Fruit fly (Drosophila melanogaster): ENCODE measurements around the gene CG43796.

CG43796 gene

DNA sequence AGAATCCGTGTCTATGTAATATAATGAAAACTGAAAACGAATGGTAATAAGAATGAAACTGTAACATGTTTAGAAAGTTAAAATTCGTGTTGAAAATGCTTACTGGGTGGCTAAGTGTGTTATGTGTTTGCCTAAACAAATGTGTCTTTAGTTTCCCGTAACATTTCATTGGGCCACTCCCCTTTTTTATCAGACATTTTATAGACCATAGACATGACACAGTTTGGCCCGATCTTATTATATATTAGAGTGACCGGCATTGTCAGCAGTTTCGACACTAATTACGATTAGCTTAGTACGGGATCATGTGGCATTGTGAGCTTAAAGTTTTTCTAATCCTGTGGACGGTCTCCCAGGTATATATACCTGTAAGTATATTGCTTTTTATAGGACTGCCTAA, 5.1 kb upstream of the CG43796 start, which contains the start of gene CheA29a:
CheA29a (plus strand) TSS at position 301 of the 400 bp plus-strand sequence.
- TF ChIP-seq noc (tag; optimal IDR thresholded peaks at IDR 0.05): no peak

DNA sequence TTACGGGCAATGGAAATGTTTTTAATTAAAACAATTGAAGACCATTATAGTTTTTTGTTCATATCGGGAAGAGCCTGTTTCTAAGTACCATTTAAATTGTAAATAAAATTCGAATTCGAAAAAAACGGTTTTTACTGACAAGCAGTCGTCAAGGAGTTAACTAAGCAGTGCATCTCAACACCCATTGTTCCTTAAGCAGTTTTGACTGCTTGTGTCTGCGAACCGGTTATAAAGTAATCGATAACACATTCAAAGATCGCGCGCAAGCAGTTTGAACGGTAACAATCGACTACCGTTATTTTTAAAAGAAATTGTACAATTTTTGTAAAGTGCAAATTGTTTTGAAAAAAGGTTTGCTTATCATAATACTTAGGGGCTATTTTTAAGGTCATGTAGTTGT, 4.2 kb upstream of the CG43796 start:
- no peak for TF ChIP-seq noc (tag; optimal IDR thresholded peaks at IDR 0.05)

DNA sequence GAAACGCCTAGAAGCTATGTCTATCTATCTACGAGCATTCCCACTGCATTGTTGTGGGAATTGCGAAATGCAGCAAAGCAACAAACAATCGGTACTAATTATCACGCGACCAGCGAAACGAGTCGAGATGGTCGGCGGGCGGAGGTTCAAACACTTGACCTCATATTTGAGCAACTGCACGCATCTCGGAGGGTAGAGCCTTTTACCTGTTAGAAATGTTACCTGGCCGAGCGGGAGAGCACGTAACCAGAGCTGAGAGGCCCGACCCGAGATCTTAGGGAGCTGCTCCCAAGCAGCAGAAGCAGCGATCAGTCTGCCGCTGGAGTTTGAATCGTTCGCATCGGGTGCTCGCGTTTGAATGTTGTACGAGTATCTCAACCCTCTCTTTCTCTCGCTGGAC, 3.8 kb upstream of the CG43796 start:
- no peak for TF ChIP-seq noc (tag; optimal IDR thresholded peaks at IDR 0.05)

DNA sequence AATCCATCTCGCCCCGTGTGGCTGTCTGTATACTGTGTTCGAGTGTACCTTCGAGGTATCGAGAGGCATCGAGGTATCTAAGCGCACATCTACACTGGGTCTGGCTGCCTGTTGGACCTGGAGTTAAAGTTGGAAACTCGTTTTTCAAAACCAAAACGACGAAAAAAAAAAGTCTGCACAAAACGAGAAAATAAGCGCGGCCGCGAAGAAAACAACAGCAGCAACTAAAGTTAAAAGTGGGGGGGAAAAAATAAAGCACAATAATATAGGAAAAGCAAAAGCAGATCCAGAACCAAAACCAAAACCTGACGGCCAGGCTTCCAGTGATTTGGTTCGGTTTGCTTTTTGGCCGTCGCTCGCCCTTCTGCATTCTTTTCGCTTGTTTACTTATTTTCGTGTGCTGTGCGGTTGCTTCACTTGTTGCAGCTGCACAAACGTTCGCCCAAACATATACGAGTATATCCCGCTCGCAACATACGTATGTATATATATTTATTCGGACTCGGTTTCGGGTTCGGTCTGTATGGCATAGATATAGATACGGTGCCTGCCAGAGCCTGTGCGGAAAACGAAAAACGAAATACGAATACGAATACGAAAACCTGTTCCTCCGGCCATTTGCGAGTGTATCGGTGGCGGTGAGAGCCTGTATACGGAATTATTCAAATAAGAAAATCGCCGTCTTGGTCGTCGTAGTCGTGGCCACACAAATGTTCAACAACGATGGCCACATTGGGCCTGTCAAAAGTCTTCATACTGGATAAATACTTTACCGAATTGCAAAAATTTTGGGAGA, 3.1 kb upstream of the CG43796 start:
- TF ChIP-seq noc (tag; optimal IDR thresholded peaks at IDR 0.05): no peak

DNA sequence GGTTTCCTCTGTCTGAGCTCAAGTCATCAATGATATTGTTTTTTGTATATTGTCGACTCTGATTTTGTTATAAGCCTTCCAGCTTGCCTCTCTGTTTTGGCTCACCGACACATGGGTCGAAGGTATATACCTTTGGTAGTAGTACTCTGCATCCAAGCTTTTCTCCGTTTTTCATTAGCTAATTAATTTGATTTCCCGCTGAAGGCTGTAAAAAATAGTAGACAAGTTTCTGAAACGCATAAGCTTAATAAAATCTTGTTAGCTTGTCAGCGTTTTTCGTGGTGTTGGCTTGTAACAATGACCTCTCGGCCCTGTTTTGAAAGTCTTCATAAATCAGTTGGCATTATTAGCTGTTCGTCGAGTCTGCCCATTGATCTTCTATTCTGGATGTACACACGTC, 1.3 kb upstream of the CG43796 start:
- peak; percentile 3 for TF ChIP-seq noc (tag; optimal IDR thresholded peaks at IDR 0.05)

DNA sequence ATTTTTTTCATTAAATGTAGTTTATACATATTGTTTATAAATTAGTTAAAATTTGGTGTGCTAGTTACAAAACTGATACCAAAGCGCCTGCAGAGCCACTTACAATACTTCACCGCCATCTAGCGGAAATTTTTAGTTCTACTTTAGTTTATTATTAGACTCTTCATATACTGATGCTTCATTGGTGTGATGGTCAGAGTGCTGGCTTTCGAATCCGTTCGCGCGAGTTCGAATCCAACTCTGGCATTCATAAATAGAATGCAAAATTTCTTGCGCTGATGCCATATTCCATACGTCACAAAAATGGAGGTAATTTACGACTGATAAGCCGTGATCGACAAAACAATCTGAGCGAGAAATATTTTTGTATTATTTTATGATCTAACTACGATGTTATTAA, 3.4 kb downstream of the CG43796 start:
- no peak for TF ChIP-seq noc (tag; optimal IDR thresholded peaks at IDR 0.05)

DNA sequence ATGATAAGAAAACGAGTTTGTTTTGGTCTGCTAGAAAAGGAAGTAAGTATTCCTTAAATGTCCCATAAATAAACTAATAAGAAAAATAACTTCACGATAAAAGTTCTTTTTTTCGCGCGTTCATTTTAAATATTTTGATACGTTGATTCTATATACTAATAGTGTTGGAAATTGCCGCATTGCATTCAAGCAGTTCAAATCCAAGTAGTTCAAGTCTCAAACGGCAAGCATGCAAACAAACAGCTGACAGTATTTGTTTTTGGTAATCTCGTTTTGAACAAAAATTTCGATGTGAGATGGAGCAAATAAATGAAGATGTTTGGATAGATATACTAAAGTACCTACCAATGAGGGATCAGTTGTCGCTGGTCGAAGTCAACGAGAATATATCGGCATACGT, 6.6 kb downstream of the CG43796 start, which contains the start of gene CG13088:
CG13088 (plus strand) TSS at position 247 of the 400 bp plus-strand sequence.
- no peak for TF ChIP-seq noc (tag; optimal IDR thresholded peaks at IDR 0.05)

DNA sequence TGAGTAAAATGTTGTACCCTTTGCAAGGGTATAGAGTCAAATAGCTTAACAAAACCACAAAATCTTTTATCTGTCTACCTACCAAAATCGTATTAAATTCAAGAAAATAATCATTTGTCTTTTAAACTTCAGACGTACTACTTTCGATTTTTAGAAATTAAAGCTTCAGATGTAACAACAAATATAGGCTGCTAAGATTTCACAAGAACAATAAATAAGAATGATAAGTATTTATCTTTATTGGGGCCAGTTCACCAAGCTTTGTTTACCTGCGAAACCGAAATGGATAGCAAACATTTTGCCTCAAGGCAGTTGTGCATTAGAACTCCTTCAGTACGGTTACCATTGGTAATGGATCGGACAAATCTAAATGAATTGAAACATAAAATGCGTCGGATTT, 8.3 kb downstream of the CG43796 start, which contains the start of gene CG43400:
CG43400 (plus strand) TSS at position 301 of the 400 bp plus-strand sequence.
- no peak for TF ChIP-seq noc (tag; optimal IDR thresholded peaks at IDR 0.05)

DNA sequence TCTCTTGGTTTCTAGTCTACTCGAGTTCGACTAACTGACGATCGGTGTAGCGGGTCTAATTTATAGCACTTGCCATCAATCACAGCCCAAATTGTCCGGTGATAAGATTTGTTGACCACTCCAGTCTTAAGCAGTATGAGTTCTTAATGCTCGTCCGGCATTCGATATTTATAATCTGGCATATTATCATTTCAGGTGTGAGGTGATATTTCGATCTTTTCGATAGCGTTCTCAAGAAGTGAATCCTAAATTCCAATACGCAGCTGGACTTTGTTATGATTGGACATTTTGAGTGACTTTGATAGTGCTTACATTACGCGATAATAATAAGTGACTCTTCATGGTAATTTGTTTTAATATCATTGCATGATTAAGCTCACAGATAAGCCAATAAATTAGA, 14.1 kb downstream of the CG43796 start, which contains the start of gene Bace:
Bace (minus strand) TSS at position 39 of the 400 bp plus-strand sequence.
- no peak for TF ChIP-seq noc (tag; optimal IDR thresholded peaks at IDR 0.05)

DNA sequence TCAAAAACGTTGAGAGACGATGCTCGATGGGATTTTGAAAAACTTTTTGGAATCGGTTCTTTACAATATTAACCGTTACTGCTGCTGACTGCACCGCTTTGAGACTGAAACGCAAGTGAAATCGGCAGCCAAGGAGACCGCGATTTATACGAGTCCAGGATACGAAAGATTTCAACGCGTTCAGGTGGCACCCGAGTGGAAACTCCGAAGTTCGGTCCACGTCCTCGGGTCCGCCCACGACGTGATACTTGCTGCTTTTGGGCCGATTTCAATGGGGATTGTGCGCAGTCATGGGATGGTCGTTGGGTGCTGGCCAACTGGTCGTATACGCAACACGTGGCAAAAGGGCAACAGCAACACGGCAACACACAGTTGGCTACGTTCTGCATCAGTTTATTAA, 24.6 kb downstream of the CG43796 start, which contains the start of gene Dh31:
Dh31 (minus strand) TSS at position 117 of the 400 bp plus-strand sequence.
- no peak for TF ChIP-seq noc (tag; optimal IDR thresholded peaks at IDR 0.05)

DNA sequence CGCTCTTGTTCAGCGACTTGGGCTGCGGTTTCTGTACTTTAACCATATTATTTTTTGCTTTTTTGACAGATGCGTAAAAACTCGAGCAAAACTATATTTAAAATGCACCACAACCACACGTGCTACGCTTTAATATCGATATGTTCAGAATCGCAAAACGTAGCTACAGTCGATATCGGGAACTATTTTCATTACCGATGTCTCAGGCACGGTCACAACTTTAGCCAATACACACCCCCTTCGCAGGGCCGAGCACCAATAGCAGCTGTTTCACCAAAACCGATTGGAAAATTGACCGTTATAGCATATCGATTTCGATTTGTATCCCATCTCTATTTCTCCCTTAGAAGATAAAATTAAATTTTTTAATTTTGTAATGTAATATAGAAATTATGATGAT, 29.5 kb downstream of the CG43796 start, which contains the start of gene CG13096:
CG13096 (minus strand) TSS at position 144 of the 400 bp plus-strand sequence.
- no peak for TF ChIP-seq noc (tag; optimal IDR thresholded peaks at IDR 0.05)

DNA sequence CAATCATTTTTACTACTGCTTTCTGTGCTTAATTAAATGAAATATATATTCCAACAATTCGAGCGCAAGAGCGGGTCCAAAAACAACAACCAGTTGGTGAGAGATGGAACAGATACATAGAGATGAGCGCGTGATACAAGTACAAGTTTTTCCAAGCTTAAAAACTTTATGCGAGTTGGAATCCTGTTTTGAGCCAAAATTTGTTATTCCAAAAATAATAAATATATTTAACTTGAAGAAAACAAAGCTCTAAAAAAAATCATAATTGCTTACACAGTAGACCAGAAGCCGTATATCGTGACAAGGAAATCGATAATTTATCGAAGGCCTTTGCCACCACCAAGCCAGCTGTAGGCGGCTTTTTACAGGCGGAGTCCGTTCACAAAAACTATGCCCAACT, 32.6 kb downstream of the CG43796 start, which contains the start of the genes CG13097 and PIG-U:
CG13097 (minus strand) TSS at position 121 of the 400 bp plus-strand sequence.
PIG-U (plus strand) TSS at position 349 of the 400 bp plus-strand sequence.
- TF ChIP-seq noc (tag; optimal IDR thresholded peaks at IDR 0.05): no peak

DNA sequence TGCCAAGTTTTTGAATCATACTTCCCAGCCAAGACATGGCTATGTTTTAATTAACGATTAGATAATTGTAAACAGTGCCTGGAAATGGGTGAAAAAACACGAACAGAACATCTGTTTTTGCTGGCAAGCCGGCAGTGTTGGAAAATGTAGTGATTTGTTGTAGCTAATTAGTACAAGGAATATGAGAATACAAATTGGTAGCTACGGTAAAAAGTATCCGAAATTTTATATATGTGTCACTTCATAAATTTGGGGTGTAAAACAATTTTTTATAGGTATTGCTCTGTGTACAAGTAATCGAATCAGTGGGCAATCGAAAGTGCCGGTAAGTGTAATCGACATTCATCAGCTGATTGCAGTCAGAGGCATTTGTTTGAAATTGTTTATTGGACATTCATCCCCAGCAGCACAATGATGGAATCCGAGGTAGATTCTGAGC, 35.1 kb downstream of the CG43796 start, which contains the start of the genes mRpL51 and Uba4:
mRpL51 (minus strand) TSS at position 125 of the 439 bp plus-strand sequence.
Uba4 (plus strand) TSS at position 156 of the 439 bp plus-strand sequence.
- TF ChIP-seq noc (tag; optimal IDR thresholded peaks at IDR 0.05): peak; percentile 62

DNA sequence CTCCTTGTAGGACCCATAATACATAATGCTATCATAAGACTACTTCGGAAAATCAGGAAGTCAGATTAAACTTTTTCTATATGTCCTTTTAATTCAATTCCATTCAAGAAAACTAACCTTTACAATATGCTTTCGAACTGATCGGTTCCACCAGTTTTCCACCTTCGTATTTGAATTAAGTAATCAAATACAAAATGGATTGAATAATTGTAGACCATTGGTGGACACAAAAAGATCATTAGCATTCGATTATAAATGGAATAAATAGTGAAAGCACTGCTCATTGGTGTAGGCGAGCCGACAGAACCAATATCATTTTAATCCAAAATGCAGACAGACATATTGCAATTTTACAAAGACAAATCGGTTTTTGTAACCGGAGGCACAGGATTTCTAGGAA, 37.2 kb downstream of the CG43796 start, which contains the start of gene Sgp:
Sgp (plus strand) TSS at position 301 of the 400 bp plus-strand sequence.
- no peak for TF ChIP-seq noc (tag; optimal IDR thresholded peaks at IDR 0.05)

DNA sequence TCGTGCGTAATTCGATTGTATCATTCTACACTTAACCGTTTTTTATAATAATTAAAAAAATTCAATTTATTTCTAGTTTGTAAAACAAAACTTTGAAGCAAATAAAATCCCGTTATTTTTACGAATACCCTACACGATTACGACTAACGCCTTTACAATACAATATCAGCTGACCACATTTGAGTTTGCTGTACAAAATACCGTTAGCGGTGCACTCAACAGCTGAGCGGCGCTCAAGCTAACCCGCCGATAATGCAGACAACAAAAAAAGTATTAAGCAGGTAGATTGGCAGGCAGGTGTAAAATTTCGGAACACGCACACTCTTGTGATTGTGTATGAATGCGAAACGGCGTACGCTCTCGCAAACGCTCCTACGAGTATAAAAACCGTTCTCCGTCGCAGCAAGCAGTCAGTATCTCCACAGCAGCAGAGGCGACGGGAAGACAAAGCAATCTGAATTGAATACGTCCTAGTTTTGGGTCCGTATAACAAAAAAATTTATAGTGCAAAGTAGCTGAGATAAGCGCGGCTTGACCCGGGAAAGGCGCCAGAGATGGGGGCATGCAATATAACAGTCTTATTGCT, 39.6 kb downstream of the CG43796 start, which contains the start of gene Acer:
Acer (plus strand) TSS at position 210 of the 586 bp plus-strand sequence.
- peak; percentile 15 for TF ChIP-seq noc (tag; optimal IDR thresholded peaks at IDR 0.05)

DNA sequence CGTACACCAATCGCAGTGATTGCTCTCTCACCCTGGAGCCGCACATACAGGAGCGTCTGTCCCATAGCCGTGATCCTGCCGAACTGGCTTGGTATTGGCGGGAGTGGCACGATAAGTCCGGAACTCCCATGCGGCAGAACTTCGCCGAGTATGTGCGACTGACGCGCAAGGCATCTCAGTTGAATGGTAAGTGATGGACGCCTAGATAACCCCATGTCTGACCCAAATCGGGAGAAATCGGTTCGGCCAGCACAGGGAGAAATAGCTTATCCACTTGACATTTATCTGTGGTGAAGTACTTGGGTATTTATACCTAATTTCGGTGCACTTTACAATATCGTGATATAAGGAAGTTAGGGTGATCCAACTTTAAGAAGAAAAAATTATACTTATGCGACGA, 40.6 kb downstream of the CG43796 start:
- TF ChIP-seq noc (tag; optimal IDR thresholded peaks at IDR 0.05): no peak
